Worm (Caenorhabditis elegans): ENCODE measurements around the gene lgc-6.

lgc-6 gene

ce11 chrIV:8367887-8368286 lies 28.2 kb downstream of the lgc-6 start:
- TF ChIP-seq lin-11 (tag; optimal IDR thresholded peaks at IDR 0.05) (no peak), nhr-11 (tag; optimal IDR thresholded peaks at IDR 0.05) (no peak), ceh-19 (GFP tag; optimal IDR thresholded peaks at IDR 0.05) (no peak), lim-6 (tag; optimal IDR thresholded peaks at IDR 0.05) (no peak), ahr-1 (tag; optimal IDR thresholded peaks at IDR 0.05) (no peak), che-1 (tag; optimal IDR thresholded peaks at IDR 0.05) (no peak), dmd-4 (tag; optimal IDR thresholded peaks at IDR 0.05; ENCODE audit: borderline replicate concordance) (no peak), unc-3 (GFP tag; conservative IDR thresholded peaks at IDR 0.05) (no peak), unc-3 (tag; optimal IDR thresholded peaks at IDR 0.05) (no peak), C38D4.7 (GFP tag; optimal IDR thresholded peaks at IDR 0.05) (no peak)

ce11 chrIV:8369135-8369534 lies 29.4 kb downstream of the lgc-6 start, which contains the start of gene D2096.6:
TSS of gene D2096.6 (minus strand) at chrIV:8369235.
- TF ChIP-seq gmeb-2 (tag; optimal IDR thresholded peaks at IDR 0.05) (no peak), ama-1 (optimal IDR thresholded peaks at IDR 0.05) (no peak), pag-3 (tag; optimal IDR thresholded peaks at IDR 0.05; ENCODE audit: borderline replicate concordance) (no peak), sdc-2 (tag; optimal IDR thresholded peaks at IDR 0.05) (no peak), ceh-9 (tag; optimal IDR thresholded peaks at IDR 0.05) (no peak), dve-1 (tag; optimal IDR thresholded peaks at IDR 0.05) (no peak), hlh-13 (GFP tag; optimal IDR thresholded peaks at IDR 0.05) (no peak), pqm-1 (tag; optimal IDR thresholded peaks at IDR 0.05) (no peak), ceh-2 (tag; optimal IDR thresholded peaks at IDR 0.05) (no peak), ceh-18 (tag; optimal IDR thresholded peaks at IDR 0.05) (no peak)

ce11 chrIV:8375381-8375780 lies 35.6 kb downstream of the lgc-6 start:
- TF ChIP-seq F13H6.1 (tag; optimal IDR thresholded peaks at IDR 0.05) (peak; percentile 64), sox-4 (tag; optimal IDR thresholded peaks at IDR 0.05) (peak; percentile 78), gmeb-2 (tag; optimal IDR thresholded peaks at IDR 0.05) (peak; percentile 81), tbx-2 (tag; optimal IDR thresholded peaks at IDR 0.05) (peak; percentile 86), Y22D7AL.16 (tag; optimal IDR thresholded peaks at IDR 0.05) (peak; percentile 70), hlh-6 (tag; optimal IDR thresholded peaks at IDR 0.05) (peak; percentile 89), madf-2 (tag; optimal IDR thresholded peaks at IDR 0.05) (peak; percentile 86), ceh-18 (tag; optimal IDR thresholded peaks at IDR 0.05) (peak; percentile 59), pha-4 (tag; optimal IDR thresholded peaks at IDR 0.05) (no peak), hlh-8 (tag; optimal IDR thresholded peaks at IDR 0.05) (peak; percentile 66), npax-4 (tag; optimal IDR thresholded peaks at IDR 0.05) (peak; percentile 77), ttx-3 (tag; optimal IDR thresholded peaks at IDR 0.05) (peak; percentile 82), C38D4.7 (GFP tag; optimal IDR thresholded peaks at IDR 0.05) (peak; percentile 87), T23F11.4 (GFP tag; optimal IDR thresholded peaks at IDR 0.05) (peak; percentile 63), fkh-6 (tag; optimal IDR thresholded peaks at IDR 0.05) (peak; percentile 80), rnt-1 (tag; optimal IDR thresholded peaks at IDR 0.05) (peak; percentile 50), ets-4 (tag; optimal IDR thresholded peaks at IDR 0.05) (peak; percentile 34), ceh-9 (tag; optimal IDR thresholded peaks at IDR 0.05) (peak; percentile 9), dmd-4 (tag; optimal IDR thresholded peaks at IDR 0.05; ENCODE audit: borderline replicate concordance) (peak; percentile 31), syd-9 (tag; optimal IDR thresholded peaks at IDR 0.05) (peak; percentile 89), hlh-15 (tag; optimal IDR thresholded peaks at IDR 0.05) (peak; percentile 67), pqm-1 (tag; optimal IDR thresholded peaks at IDR 0.05) (peak; percentile 16), ceh-6 (GFP tag; optimal IDR thresholded peaks at IDR 0.05) (peak; percentile 87), ref-2 (tag; optimal IDR thresholded peaks at IDR 0.05) (peak; percentile 92), zip-5 (tag; optimal IDR thresholded peaks at IDR 0.05) (peak; percentile 70), pax-1 (tag; optimal IDR thresholded peaks at IDR 0.05) (no peak), unc-86 (tag; optimal IDR thresholded peaks at IDR 0.05) (peak; percentile 84), nfya-1 (tag; optimal IDR thresholded peaks at IDR 0.05) (peak; percentile 67), hlh-30 (tag; optimal IDR thresholded peaks at IDR 0.05; ENCODE audit: insufficient read depth) (peak; percentile 56), hlh-13 (GFP tag; optimal IDR thresholded peaks at IDR 0.05) (peak; percentile 83), sox-2 (GFP tag; IDR thresholded peaks at IDR 0.05) (peak; percentile 72), eyg-1 (tag; optimal IDR thresholded peaks at IDR 0.05) (peak; percentile 77), elt-2 (tag; optimal IDR thresholded peaks at IDR 0.05) (peak; percentile 94), elt-4 (tag; optimal IDR thresholded peaks at IDR 0.05) (no peak), ceh-30 (tag; optimal IDR thresholded peaks at IDR 0.05) (peak; percentile 53), lin-11 (tag; optimal IDR thresholded peaks at IDR 0.05) (peak; percentile 84), ztf-16 (tag; optimal IDR thresholded peaks at IDR 0.05) (peak; percentile 82), nhr-11 (tag; optimal IDR thresholded peaks at IDR 0.05) (no peak), ceh-14 (tag; optimal IDR thresholded peaks at IDR 0.05) (peak; percentile 62)
